Worm (Caenorhabditis elegans) whole organism, young adult: ENCODE measurements around the gene E02H1.1.

Source experiments
- nhr-27 ChIP-seq: fragments of 200-800 bp; sonication (Bioruptor generic); optimal IDR thresholded peaks from 2 replicates; lab custom pipeline; 2018; ENCODE audit warnings: mild to moderate bottlenecking, missing genetic modification characterization, moderate library complexity, missing compliant biosample characterization
- tbx-9 ChIP-seq: sonication (generic microtip); optimal IDR thresholded peaks from 2 replicates; lab custom pipeline; 2016; ENCODE audit warnings: borderline replicate concordance, missing genetic modification characterization, inconsistent platforms, missing compliant biosample characterization

- TF ChIP-seq tbx-9 (tag; lab: Kevin White, UChicago), result no peak
- no peak for TF ChIP-seq nhr-27 (tag; lab: Kevin White, UChicago)
Observed at ce11 chrII:9554925-9555553, 35.9 kb downstream of the E02H1.1 start, which contains the start of gene F35H8.2.
